Fruit fly (Drosophila melanogaster) whole organism, embryonic: Measurements from ENCODE around the gene CG3544.

Experiments used
- Adf1 ChIP-seq: fragments of 200-800 bp; sonication (Bioruptor generic); IDR thresholded peaks from 2 replicates; pipeline ENCODE4 v1.3.6; 2022; ENCODE audit warnings: missing biosample characterization, missing genetic modification characterization
- CG10274 ChIP-seq: fragments of 200-800 bp; sonication (Bioruptor generic); optimal IDR thresholded peaks from 3 replicates; lab custom pipeline; 2017; ENCODE audit warnings: missing biosample characterization, mild to moderate bottlenecking, missing genetic modification characterization
- CG10431 ChIP-seq: fragments of 200-800 bp; sonication (Bioruptor generic); optimal IDR thresholded peaks from 3 replicates; lab custom pipeline; 2018; ENCODE audit warnings: missing biosample characterization, mild to moderate bottlenecking, missing genetic modification characterization
- CG12744 ChIP-seq: fragments of 200-800 bp; sonication (Bioruptor generic); optimal IDR thresholded peaks from 2 replicates; lab custom pipeline; 2016; ENCODE audit warnings: missing biosample characterization, missing genetic modification characterization
- CG1529 ChIP-seq: fragments of 200-800 bp; sonication (Bioruptor generic); optimal IDR thresholded peaks from 3 replicates; lab custom pipeline; 2018; ENCODE audit warnings: missing biosample characterization, missing genetic modification characterization
- CG15479 ChIP-seq: fragments of 200-800 bp; sonication (Bioruptor generic); optimal IDR thresholded peaks from 3 replicates; lab custom pipeline; 2019; ENCODE audit warnings: missing biosample characterization, mild to moderate bottlenecking, missing genetic modification characterization, moderate library complexity
- CG15601 ChIP-seq: fragments of 200-800 bp; sonication (Bioruptor generic); optimal IDR thresholded peaks from 3 replicates; lab custom pipeline; 2019; ENCODE audit warnings: missing biosample characterization, mild to moderate bottlenecking, missing genetic modification characterization, moderate library complexity
- CG17359 ChIP-seq: fragments of 200-800 bp; sonication (Bioruptor generic); optimal IDR thresholded peaks from 3 replicates; lab custom pipeline; 2018; ENCODE audit warnings: missing biosample characterization, mild to moderate bottlenecking, missing genetic modification characterization, moderate library complexity
- CG18011 ChIP-seq: fragments of 200-800 bp; sonication (Bioruptor generic); optimal IDR thresholded peaks from 2 replicates; lab custom pipeline; 2017; ENCODE audit warnings: missing biosample characterization, missing genetic modification characterization, mild to moderate bottlenecking, moderate library complexity, missing genotype
- CG31365 ChIP-seq: fragments of 200-800 bp; sonication (Bioruptor generic); optimal IDR thresholded peaks from 2 replicates; lab custom pipeline; 2018; ENCODE audit warnings: missing biosample characterization, mild to moderate bottlenecking, missing genetic modification characterization
- CG34376 ChIP-seq: fragments of 200-800 bp; sonication (Bioruptor generic); optimal IDR thresholded peaks from 2 replicates; lab custom pipeline; 2018; ENCODE audit warnings: missing biosample characterization, mild to moderate bottlenecking, missing genetic modification characterization
- CG3726 ChIP-seq: fragments of 200-800 bp; sonication (Bioruptor generic); IDR thresholded peaks from 3 replicates; pipeline ENCODE4, ENCODE4 v1.3.6; 2022; ENCODE audit warnings: missing biosample characterization, missing genetic modification characterization
- CG3847 ChIP-seq: fragments of 200-800 bp; sonication (Bioruptor generic); IDR thresholded peaks from 2 replicates; pipeline ENCODE4 v1.3.6; 2022; ENCODE audit warnings: missing biosample characterization, missing genetic modification characterization
- CG4730 ChIP-seq: fragments of 200-800 bp; sonication (Bioruptor generic); IDR thresholded peaks from 2 replicates; pipeline ENCODE4 v1.3.6; 2022; ENCODE audit warnings: missing biosample characterization, missing genetic modification characterization
- CG6254 ChIP-seq: fragments of 200-800 bp; sonication (Bioruptor generic); optimal IDR thresholded peaks from 3 replicates; lab custom pipeline; 2017; ENCODE audit warnings: mild to moderate bottlenecking, missing biosample characterization, missing genetic modification reagents, missing genetic modification characterization
- CG6654 ChIP-seq: fragments of 200-800 bp; sonication (Bioruptor generic); optimal IDR thresholded peaks from 2 replicates; lab custom pipeline; 2017; ENCODE audit warnings: missing biosample characterization, mild to moderate bottlenecking, missing genetic modification characterization
- CG7372 ChIP-seq: fragments of 200-800 bp; sonication (Bioruptor generic); IDR thresholded peaks from 2 replicates; pipeline ENCODE4 v1.3.6; 2022; ENCODE audit warnings: missing biosample characterization, missing genetic modification characterization
- CG7556 ChIP-seq: fragments of 200-800 bp; sonication (Bioruptor generic); optimal IDR thresholded peaks from 2 replicates; lab custom pipeline; 2017; ENCODE audit warnings: missing biosample characterization, mild to moderate bottlenecking, missing genetic modification characterization
- CG7963 ChIP-seq: fragments of 200-800 bp; sonication (Bioruptor generic); IDR thresholded peaks from 3 replicates; pipeline ENCODE4 v1.3.6; 2022; ENCODE audit warnings: missing biosample characterization, missing genetic modification characterization; ENCODE audit not compliant: partially characterized antibody
- CG9437 ChIP-seq: fragments of 200-800 bp; sonication (Bioruptor generic); optimal IDR thresholded peaks from 2 replicates; lab custom pipeline; 2018; ENCODE audit warnings: missing biosample characterization, mild to moderate bottlenecking, missing genetic modification characterization
- CG9797 ChIP-seq: fragments of 200-800 bp; sonication (Bioruptor generic); optimal IDR thresholded peaks from 3 replicates; lab custom pipeline; 2018; ENCODE audit warnings: missing biosample characterization, mild to moderate bottlenecking, missing genetic modification characterization
- Dfd ChIP-seq, 2 experiments: fragments of >200 bp; optimal IDR thresholded peaks; 2 replicates each; lab custom pipeline; 2017; ENCODE audit warnings: missing biosample characterization in 2 of 2, missing genetic modification characterization in 2 of 2
- Dll ChIP-seq: fragments of 200-800 bp; sonication (Bioruptor generic); IDR thresholded peaks from 4 replicates; pipeline ENCODE4 v1.3.6; 2022; ENCODE audit warnings: missing biosample characterization, missing genetic modification characterization; ENCODE audit not compliant: partially characterized antibody
- Doc3 ChIP-seq: fragments of 200-800 bp; sonication (Bioruptor generic); IDR thresholded peaks from 3 replicates; pipeline ENCODE4 v1.3.6; 2022; ENCODE audit warnings: missing biosample characterization, missing genetic modification characterization; ENCODE audit not compliant: partially characterized antibody
- Gug ChIP-seq: fragments of 200-800 bp; sonication (Bioruptor generic); IDR thresholded peaks from 4 replicates; pipeline ENCODE4 v1.3.6; 2022; ENCODE audit warnings: missing biosample characterization, missing genetic modification characterization
- H2.0 ChIP-seq: fragments of 200-800 bp; sonication (Bioruptor generic); IDR thresholded peaks from 2 replicates; pipeline ENCODE4 v1.3.6; 2022; ENCODE audit warnings: missing biosample characterization, missing genetic modification characterization
- HLH3B ChIP-seq: fragments of 200-800 bp; sonication (Bioruptor generic); IDR thresholded peaks from 2 replicates; pipeline ENCODE4 v1.3.6; 2022; ENCODE audit warnings: missing biosample characterization, missing genetic modification characterization
- Meics ChIP-seq: fragments of 200-800 bp; sonication (Bioruptor generic); optimal IDR thresholded peaks from 2 replicates; lab custom pipeline; 2017; ENCODE audit warnings: missing biosample characterization, mild to moderate bottlenecking, missing genetic modification characterization
- Poxn ChIP-seq: fragments of 200-800 bp; sonication (Bioruptor generic); IDR thresholded peaks from 2 replicates; pipeline ENCODE4 v1.3.6; 2022; ENCODE audit warnings: missing biosample characterization, missing genetic modification characterization
- Tbp ChIP-seq: fragments of >200 bp; optimal IDR thresholded peaks from 2 replicates; lab custom pipeline; 2018; ENCODE audit warnings: missing biosample characterization, missing genetic modification characterization
- Usf ChIP-seq: fragments of 200-800 bp; sonication (Bioruptor generic); optimal IDR thresholded peaks from 2 replicates; lab custom pipeline; 2017; ENCODE audit warnings: missing genotype, missing biosample characterization, missing genetic modification characterization
- ap ChIP-seq: fragments of 200-800 bp; sonication (Bioruptor generic); IDR thresholded peaks from 2 replicates; pipeline ENCODE4 v1.3.6; 2022; ENCODE audit warnings: missing biosample characterization, missing genetic modification characterization
- ash1 ChIP-seq: fragments of 200-800 bp; sonication (Bioruptor generic); optimal IDR thresholded peaks from 2 replicates; lab custom pipeline; 2018; ENCODE audit warnings: missing biosample characterization, mild to moderate bottlenecking, missing genetic modification characterization
- bab2 ChIP-seq: fragments of 200-800 bp; sonication (Bioruptor generic); optimal IDR thresholded peaks from 2 replicates; lab custom pipeline; 2016; ENCODE audit warnings: missing biosample characterization, missing genetic modification characterization
- bcd ChIP-seq: fragments of 200-800 bp; sonication (Bioruptor generic); optimal IDR thresholded peaks from 2 replicates; lab custom pipeline; 2017; ENCODE audit warnings: missing biosample characterization, mild to moderate bottlenecking, missing genetic modification characterization
- cg ChIP-seq: fragments of 200-800 bp; sonication (Bioruptor generic); optimal IDR thresholded peaks from 3 replicates; lab custom pipeline; 2019; ENCODE audit warnings: missing biosample characterization, mild to moderate bottlenecking, missing genetic modification characterization, moderate library complexity
- dati ChIP-seq: fragments of 200-800 bp; sonication (Bioruptor generic); IDR thresholded peaks from 2 replicates; pipeline ENCODE4 v1.3.6; 2022; ENCODE audit warnings: missing biosample characterization, missing genetic modification characterization
- dmrt11E ChIP-seq: fragments of 200-800 bp; sonication (Bioruptor generic); optimal IDR thresholded peaks from 3 replicates; lab custom pipeline; 2018; ENCODE audit warnings: missing biosample characterization, mild to moderate bottlenecking, missing genetic modification characterization, moderate library complexity
- eyg ChIP-seq: fragments of 200-800 bp; sonication (Bioruptor generic); optimal IDR thresholded peaks from 3 replicates; lab custom pipeline; 2016; ENCODE audit warnings: missing biosample characterization, missing genetic modification characterization
- fd96Cb ChIP-seq: fragments of 200-800 bp; sonication (Bioruptor generic); optimal IDR thresholded peaks from 2 replicates; lab custom pipeline; 2018; ENCODE audit warnings: missing biosample characterization, mild to moderate bottlenecking, missing genetic modification characterization, moderate library complexity
- her ChIP-seq: fragments of 200-800 bp; sonication (Bioruptor generic); optimal IDR thresholded peaks from 2 replicates; lab custom pipeline; 2016; ENCODE audit warnings: missing biosample characterization, missing genetic modification characterization
- insv ChIP-seq, 2 experiments: fragments of 200-800 bp; sonication (Bioruptor generic); optimal IDR thresholded peaks; 3 replicates each; lab custom pipeline; 2016 to 2018; ENCODE audit warnings: missing biosample characterization in 2 of 2, missing genetic modification characterization in 2 of 2
- jing ChIP-seq: fragments of 200-800 bp; sonication (Bioruptor generic); optimal IDR thresholded peaks from 2 replicates; lab custom pipeline; 2018; ENCODE audit warnings: missing biosample characterization, mild to moderate bottlenecking, missing genetic modification characterization
- mam ChIP-seq: fragments of 200-800 bp; sonication (Bioruptor generic); optimal IDR thresholded peaks from 3 replicates; lab custom pipeline; 2016; ENCODE audit warnings: missing biosample characterization, missing genetic modification characterization
- nerfin-1 ChIP-seq: fragments of 200-800 bp; sonication (Bioruptor generic); optimal IDR thresholded peaks from 3 replicates; lab custom pipeline; 2019; ENCODE audit warnings: missing biosample characterization, mild to moderate bottlenecking, missing genetic modification characterization, moderate library complexity
- otp ChIP-seq: fragments of 200-800 bp; sonication (Bioruptor generic); IDR thresholded peaks from 3 replicates; pipeline ENCODE4, ENCODE4 v1.3.6; 2022; ENCODE audit warnings: missing biosample characterization, missing genetic modification characterization
- sim ChIP-seq: fragments of 200-800 bp; sonication (Bioruptor generic); IDR thresholded peaks from 2 replicates; pipeline ENCODE4 v1.3.6; 2022; ENCODE audit warnings: missing biosample characterization, missing genetic modification characterization
- sqz ChIP-seq: fragments of 200-800 bp; sonication (Bioruptor generic); optimal IDR thresholded peaks from 3 replicates; lab custom pipeline; 2018; ENCODE audit warnings: missing biosample characterization, mild to moderate bottlenecking, missing genetic modification characterization
- vnd ChIP-seq: fragments of 200-800 bp; sonication (Bioruptor generic); IDR thresholded peaks from 3 replicates; pipeline ENCODE4 v1.3.6; 2022; ENCODE audit warnings: missing biosample characterization, missing genetic modification characterization; ENCODE audit not compliant: partially characterized antibody

CG3544 gene

dm6 chr2L:819315-820032, 35.3 kb downstream of the CG3544 start, which contains the start of the genes PGAP2 and Clp (continued):
- TF ChIP-seq CG4730 (GFP tag; lab: Robert Waterston, UW) (peak; percentile 65), CG3726 (GFP tag; lab: Robert Waterston, UW) (0 out of 3 replicates have a peak, but pooled peaks have one; percentile 16), dati (no peak), CG6254 (no peak), her (GFP tag; lab: Kevin White, UChicago) (no peak), CG15479 (GFP tag; lab: Kevin White, UChicago) (peak; percentile 26), H2.0 (GFP tag; lab: Robert Waterston, UW) (peak; percentile 83), bab2 (GFP tag; lab: Kevin White, UChicago) (peak; percentile 57), CG17359 (tag; lab: Kevin White, UChicago) (peak; percentile 67), sqz (no peak), eyg (GFP tag; lab: Kevin White, UChicago) (no peak), Meics (peak; percentile 66), ap (GFP tag; lab: Robert Waterston, UW) (peak; percentile 62; the same call in 1 of the 2 replicates), CG10431 (GFP tag; lab: Kevin White, UChicago) (no peak), CG7372 (GFP tag; lab: Robert Waterston, UW) (peak; percentile 93), Adf1 (GFP tag; lab: Robert Waterston, UW) (no peak), nerfin-1 (tag; lab: Kevin White, UChicago) (peak; percentile 65), Tbp (peak; percentile 43), CG15601 (tag; lab: Kevin White, UChicago) (peak; percentile 62), otp (GFP tag; lab: Robert Waterston, UW) (0 out of 3 replicates have a peak, but pooled peaks have one; percentile 26), CG12744 (GFP tag; lab: Kevin White, UChicago) (peak; percentile 21), CG3847 (GFP tag; lab: Robert Waterston, UW) (peak; percentile 79), cg (no peak), CG10274 (GFP tag; lab: Kevin White, UChicago) (no peak), ash1 (GFP tag; lab: Kevin White, UChicago) (no peak), CG7963 (no peak), CG31365 (no peak), Dfd (GFP tag; optimal IDR thresholded peaks at IDR 0.05; lab: Kevin White, UChicago) (no peak), Doc3 (GFP tag; lab: Robert Waterston, UW) (0 out of 3 replicates have a peak, but pooled peaks have one; percentile 40), bcd (GFP tag; lab: Kevin White, UChicago) (peak; percentile 73), sim (no peak), CG9437 (GFP tag; lab: Kevin White, UChicago) (peak; percentile 98), vnd (GFP tag; lab: Robert Waterston, UW) (peak; percentile 48; the same call in 1 of the 3 replicates), jing (GFP tag; lab: Kevin White, UChicago) (no peak), CG6654 (GFP tag; lab: Kevin White, UChicago) (peak; percentile 8), Usf (GFP tag; lab: Kevin White, UChicago) (peak; percentile 49), Dll (peak; percentile 70; the same call in 3 of the 4 replicates), HLH3B (GFP tag; lab: Robert Waterston, UW) (peak; percentile 58), CG34376 (no peak), CG1529 (GFP tag; lab: Kevin White, UChicago) (peak; percentile 26), dmrt11E (tag; lab: Kevin White, UChicago) (peak; percentile 78), Poxn (GFP tag; lab: Robert Waterston, UW) (peak; percentile 23; the same call in 1 of the 2 replicates), CG9797 (peak; percentile 9), insv (GFP tag; optimal IDR thresholded peaks at IDR 0.05; lab: Kevin White, UChicago) (no peak), Gug (GFP tag; lab: Robert Waterston, UW) (peak; percentile 63; the same call in 3 of the 4 replicates), mam (GFP tag; lab: Kevin White, UChicago) (peak; percentile 64), CG18011 (GFP tag; lab: Kevin White, UChicago) (peak; percentile 9), fd96Cb (tag; lab: Kevin White, UChicago) (peak; percentile 62), CG7556 (GFP tag; lab: Kevin White, UChicago) (peak; percentile 65)
